Fruit fly (Drosophila melanogaster) whole organism: ENCODE results near the gene CG5191.

Experiments
- CG8478 ChIP-seq: fragments of >200 bp; optimal IDR thresholded peaks from 2 replicates; lab custom pipeline; 2018; ENCODE audit warnings: inconsistent platforms
- Dll ChIP-seq: fragments of >200 bp; optimal IDR thresholded peaks from 2 replicates; lab custom pipeline; 2017
- EcR ChIP-seq, 2 experiments: fragments of >200 bp; optimal IDR thresholded peaks; 2 replicates each; lab custom pipeline; 2017; ENCODE audit warnings: missing biosample characterization in 2 of 2, missing genetic modification characterization in 2 of 2, missing genetic modification reagents in 2 of 2
- pan ChIP-seq: fragments of >200 bp; optimal IDR thresholded peaks from 2 replicates; lab custom pipeline; 2017
- usp ChIP-seq: fragments of >200 bp; optimal IDR thresholded peaks from 2 replicates; lab custom pipeline; 2017; ENCODE audit warnings: missing biosample characterization, missing genetic modification characterization, mixed read lengths

DNA sequence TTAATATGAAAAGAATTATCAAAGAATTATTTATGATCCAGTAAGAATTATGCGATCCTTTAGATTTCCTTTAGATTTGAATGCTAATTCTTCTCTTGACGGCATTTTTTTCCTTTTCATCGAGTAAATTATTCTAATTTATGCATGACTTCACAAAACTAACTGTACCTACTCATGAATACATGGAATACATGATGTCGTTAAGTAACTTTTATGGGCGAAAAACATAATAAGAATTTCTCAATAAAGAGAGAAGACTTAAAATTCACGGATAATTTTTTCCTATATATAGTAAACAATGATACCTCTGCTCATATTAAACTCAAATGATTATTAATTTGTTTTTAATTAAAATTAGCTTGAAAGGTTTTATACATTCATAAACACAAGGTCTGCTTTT is 35.2 kb downstream of the CG5191 start:
- no peak for TF ChIP-seq EcR (GFP tag; optimal IDR thresholded peaks at IDR 0.05; lab: Kevin White, UChicago)
- TF ChIP-seq usp (GFP tag; lab: Kevin White, UChicago): no peak
- no peak for TF ChIP-seq CG8478 (lab: Kevin White, UChicago)
- no peak for TF ChIP-seq pan (lab: Kevin White, UChicago)
- TF ChIP-seq Dll: no peak
